Fruit fly (Drosophila melanogaster): ENCODE data around the gene Smr.

DNA sequence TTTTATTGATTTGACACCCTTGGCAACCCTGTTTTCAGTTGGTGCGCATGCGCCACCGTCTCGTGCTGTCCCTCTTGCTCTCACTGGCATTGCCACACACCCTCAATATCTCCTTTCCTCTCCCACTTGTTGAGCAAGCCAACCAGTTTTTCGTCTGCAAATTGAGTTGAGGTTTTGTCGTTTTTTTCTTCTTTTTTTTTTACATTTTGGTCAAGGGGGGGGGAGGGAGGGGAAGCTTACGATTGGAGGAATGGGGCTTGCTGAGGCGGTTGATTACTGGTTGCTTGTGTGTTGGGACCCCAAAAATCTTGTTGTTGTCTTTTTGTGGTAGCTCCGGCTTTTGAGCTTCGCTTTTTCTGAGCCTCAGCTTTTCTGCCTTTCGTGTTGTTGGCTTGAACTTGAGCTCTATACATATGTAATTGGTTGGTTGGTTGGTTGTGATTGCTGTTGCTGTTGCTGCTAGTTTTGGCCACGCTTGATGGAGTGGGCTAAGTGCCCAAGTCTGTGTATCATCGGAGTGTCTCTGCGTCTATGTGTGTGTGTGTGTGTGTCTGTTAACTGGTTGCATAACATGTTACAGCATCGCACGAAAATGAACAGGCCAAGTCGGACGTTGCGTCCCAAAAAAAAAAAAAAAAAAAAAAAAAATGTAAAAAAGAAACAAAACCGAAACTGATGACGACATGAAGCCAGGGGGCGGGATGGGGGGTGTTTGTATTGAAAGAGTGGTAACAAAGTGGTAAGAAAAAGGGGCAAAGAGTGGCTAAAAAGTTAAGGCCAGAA lies 65.7 kb downstream of the Smr start:
- TF ChIP-seq CG2678 (tag; optimal IDR thresholded peaks at IDR 0.05) (peak; percentile 16), CG9817 (tag; optimal IDR thresholded peaks at IDR 0.05) (no peak), NK7.1 (GFP tag; optimal IDR thresholded peaks at IDR 0.05) (no peak), CG9437 (GFP tag; optimal IDR thresholded peaks at IDR 0.05) (no peak), stwl (tag; optimal IDR thresholded peaks at IDR 0.05) (no peak), BtbVII (GFP tag; optimal IDR thresholded peaks at IDR 0.05) (no peak)
